Fruit fly (Drosophila melanogaster) S2 (cell line): ENCODE measurements around the gene CG42465.

Experiments used
- CG8478 ChIP-seq: fragments of >200 bp; optimal IDR thresholded peaks from 2 replicates; lab custom pipeline; 2018
- CTCF ChIP-seq, 2 experiments: fragments of >200 bp; optimal IDR thresholded peaks; 2 replicates each; lab custom pipeline; 2018

DNA sequence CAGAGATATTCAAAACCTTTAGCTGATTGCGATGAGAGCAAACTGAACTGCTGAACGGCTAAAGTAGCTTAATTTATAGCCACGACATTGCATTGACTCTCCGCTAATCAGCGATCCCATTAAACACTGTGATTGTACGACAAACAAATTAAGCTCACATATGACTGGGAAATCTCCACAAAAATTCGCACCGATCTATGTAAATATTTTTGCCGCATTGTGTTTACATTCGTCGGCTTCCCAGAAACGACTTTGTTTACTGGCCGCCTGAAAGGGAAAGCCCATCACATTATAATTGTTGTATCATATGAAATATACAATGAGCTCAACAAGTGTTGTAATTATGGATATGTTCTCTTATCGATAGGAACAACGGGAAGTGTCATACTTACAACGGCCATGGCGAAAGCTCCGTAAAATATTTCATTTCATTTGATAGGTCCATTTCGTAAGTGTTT is 4.6 kb upstream of the CG42465 start, which contains the start of gene CG16713:
- TF ChIP-seq CG8478 (no peak), CTCF (optimal IDR thresholded peaks at IDR 0.05; lab: Kevin White, UChicago) (no peak)
